Worm (Caenorhabditis elegans) whole organism, late embryonic: ENCODE measurements around the gene smc-5.

ENCODE experiments used
- C38D4.7 ChIP-seq: fragments of 200-800 bp; sonication (Bioruptor generic); optimal IDR thresholded peaks from 2 replicates; lab custom pipeline; 2018; ENCODE audit warnings: mild to moderate bottlenecking, missing genetic modification characterization, moderate library complexity, missing compliant biosample characterization
- F13H6.1 ChIP-seq: sonication (generic microtip); optimal IDR thresholded peaks from 2 replicates; lab custom pipeline; 2016; ENCODE audit warnings: missing genetic modification characterization, missing compliant biosample characterization
- K02D7.2 ChIP-seq: sonication (generic microtip); optimal IDR thresholded peaks from 2 replicates; lab custom pipeline; 2017; ENCODE audit warnings: mild to moderate bottlenecking, missing genetic modification characterization, missing compliant biosample characterization
- K09A11.1 ChIP-seq: sonication (generic microtip); optimal IDR thresholded peaks from 2 replicates; lab custom pipeline; 2017; ENCODE audit warnings: antibody characterized with exemption, mild to moderate bottlenecking, missing genetic modification characterization, missing compliant biosample characterization; ENCODE audit not compliant: insufficient read depth
- T23F11.4 ChIP-seq: fragments of 200-800 bp; sonication (Bioruptor generic); optimal IDR thresholded peaks from 2 replicates; lab custom pipeline; 2018; ENCODE audit warnings: mild to moderate bottlenecking, missing genetic modification characterization, missing compliant biosample characterization
- Y22D7AL.16 ChIP-seq: sonication (generic microtip); optimal IDR thresholded peaks from 2 replicates; lab custom pipeline; 2016; ENCODE audit warnings: missing genetic modification characterization, missing compliant biosample characterization
- ama-1 ChIP-seq: fragments of 150-350 bp; optimal IDR thresholded peaks from 2 replicates; lab custom pipeline; 2014
- ceh-14 ChIP-seq: sonication (generic microtip); optimal IDR thresholded peaks from 2 replicates; lab custom pipeline; 2016; ENCODE audit warnings: missing genotype, missing genetic modification characterization, missing compliant biosample characterization
- ceh-19 ChIP-seq: fragments of 200-800 bp; sonication (Bioruptor generic); optimal IDR thresholded peaks from 2 replicates; lab custom pipeline; 2018; ENCODE audit warnings: mild to moderate bottlenecking, missing genetic modification characterization, missing compliant biosample characterization
- ceh-2 ChIP-seq: sonication (generic microtip); optimal IDR thresholded peaks from 2 replicates; lab custom pipeline; 2016; ENCODE audit warnings: missing genotype, missing genetic modification characterization, missing compliant biosample characterization
- ceh-22 ChIP-seq: sonication (generic microtip); optimal IDR thresholded peaks from 2 replicates; lab custom pipeline; 2017; ENCODE audit warnings: missing biosample characterization, missing genetic modification characterization
- ceh-24 ChIP-seq: sonication (generic microtip); optimal IDR thresholded peaks from 2 replicates; lab custom pipeline; 2016; ENCODE audit warnings: mild to moderate bottlenecking, missing genetic modification characterization, missing compliant biosample characterization
- ceh-30 ChIP-seq: fragments of 150-350 bp; optimal IDR thresholded peaks from 2 replicates; lab custom pipeline; 2014; ENCODE audit warnings: missing biosample characterization, missing genetic modification characterization
- ceh-45 ChIP-seq: fragments of 200-800 bp; sonication (Bioruptor generic); IDR thresholded peaks from 2 replicates; pipeline ENCODE4 v1.3.6; 2022; ENCODE audit warnings: missing genetic modification reagents, missing genetic modification characterization, missing compliant biosample characterization
- ceh-48 ChIP-seq: sonication (generic microtip); optimal IDR thresholded peaks from 2 replicates; lab custom pipeline; 2016; ENCODE audit warnings: missing genetic modification characterization, inconsistent platforms, missing compliant biosample characterization
- ceh-9 ChIP-seq: sonication (generic microtip); optimal IDR thresholded peaks from 2 replicates; lab custom pipeline; 2016; ENCODE audit warnings: mild to moderate bottlenecking, missing genetic modification characterization, inconsistent platforms, missing compliant biosample characterization
- dmd-4 ChIP-seq: sonication (generic microtip); optimal IDR thresholded peaks from 2 replicates; lab custom pipeline; 2016; ENCODE audit warnings: borderline replicate concordance, missing genetic modification characterization, missing compliant biosample characterization
- ets-4 ChIP-seq: sonication (generic microtip); optimal IDR thresholded peaks from 2 replicates; lab custom pipeline; 2016; ENCODE audit warnings: missing genetic modification characterization, missing compliant biosample characterization
- eyg-1 ChIP-seq: sonication (generic microtip); optimal IDR thresholded peaks from 2 replicates; lab custom pipeline; 2016; ENCODE audit warnings: missing genotype, missing genetic modification characterization, missing compliant biosample characterization
- fax-1 ChIP-seq: sonication (generic microtip); optimal IDR thresholded peaks from 2 replicates; lab custom pipeline; 2016; ENCODE audit warnings: missing genotype, missing genetic modification characterization, missing compliant biosample characterization
- fkh-6 ChIP-seq: sonication (generic microtip); optimal IDR thresholded peaks from 2 replicates; lab custom pipeline; 2016; ENCODE audit warnings: missing genetic modification characterization, missing compliant biosample characterization
- gmeb-2 ChIP-seq: sonication (generic microtip); optimal IDR thresholded peaks from 2 replicates; lab custom pipeline; 2016; ENCODE audit warnings: missing genetic modification characterization, inconsistent platforms, missing compliant biosample characterization
- hlh-13 ChIP-seq: fragments of 200-800 bp; sonication (Bioruptor generic); optimal IDR thresholded peaks from 2 replicates; lab custom pipeline; 2018; ENCODE audit warnings: mild to moderate bottlenecking, missing genetic modification characterization, missing compliant biosample characterization
- hlh-15 ChIP-seq: sonication (generic microtip); optimal IDR thresholded peaks from 2 replicates; lab custom pipeline; 2016; ENCODE audit warnings: missing genetic modification characterization, missing compliant biosample characterization
- hlh-6 ChIP-seq: sonication (generic microtip); optimal IDR thresholded peaks from 2 replicates; lab custom pipeline; 2016; ENCODE audit warnings: missing genotype, missing genetic modification characterization, missing compliant biosample characterization
- lim-6 ChIP-seq: sonication (generic microtip); optimal IDR thresholded peaks from 2 replicates; lab custom pipeline; 2016; ENCODE audit warnings: missing genetic modification characterization, missing compliant biosample characterization
- lin-11 ChIP-seq: fragments of 200-800 bp; sonication (Bioruptor generic); optimal IDR thresholded peaks from 2 replicates; lab custom pipeline; 2018; ENCODE audit warnings: mild to moderate bottlenecking, missing genetic modification characterization, missing compliant biosample characterization
- madf-2 ChIP-seq: sonication (generic microtip); optimal IDR thresholded peaks from 2 replicates; lab custom pipeline; 2017; ENCODE audit warnings: missing genetic modification characterization, missing compliant biosample characterization
- nfya-1 ChIP-seq: sonication (generic microtip); optimal IDR thresholded peaks from 2 replicates; lab custom pipeline; 2017; ENCODE audit warnings: missing genetic modification characterization, mild to moderate bottlenecking, missing compliant biosample characterization, antibody characterized with exemption, moderate library complexity
- nhr-11 ChIP-seq: fragments of 150-350 bp; optimal IDR thresholded peaks from 2 replicates; lab custom pipeline; 2014; ENCODE audit warnings: missing biosample characterization, missing genetic modification characterization
- npax-4 ChIP-seq: sonication (generic microtip); optimal IDR thresholded peaks from 2 replicates; lab custom pipeline; 2016; ENCODE audit warnings: missing genetic modification characterization, missing compliant biosample characterization
- odd-2 ChIP-seq: sonication (generic microtip); optimal IDR thresholded peaks from 2 replicates; lab custom pipeline; 2017; ENCODE audit warnings: antibody characterized with exemption, mild to moderate bottlenecking, missing genetic modification characterization, missing compliant biosample characterization
- pat-9 ChIP-seq: fragments of 200-800 bp; sonication (Bioruptor generic); optimal IDR thresholded peaks from 2 replicates; lab custom pipeline; 2018; ENCODE audit warnings: mild to moderate bottlenecking, missing genetic modification characterization, moderate library complexity, missing compliant biosample characterization
- pax-1 ChIP-seq: fragments of 150-350 bp; optimal IDR thresholded peaks from 2 replicates; lab custom pipeline; 2014; ENCODE audit warnings: missing biosample characterization, missing genetic modification characterization
- pha-4 ChIP-seq: fragments of 150-350 bp; optimal IDR thresholded peaks from 2 replicates; lab custom pipeline; 2018; ENCODE audit warnings: missing biosample characterization, missing genetic modification reagents, missing genetic modification characterization
- pqm-1 ChIP-seq: sonication (generic microtip); optimal IDR thresholded peaks from 2 replicates; lab custom pipeline; 2016; ENCODE audit warnings: missing genetic modification characterization, missing compliant biosample characterization
- sdc-2 ChIP-seq: sonication (generic microtip); optimal IDR thresholded peaks from 2 replicates; lab custom pipeline; 2016; ENCODE audit warnings: missing genotype, missing genetic modification characterization, missing compliant biosample characterization
- sox-4 ChIP-seq: sonication (generic microtip); optimal IDR thresholded peaks from 2 replicates; lab custom pipeline; 2017; ENCODE audit warnings: mild to moderate bottlenecking, missing genetic modification characterization, inconsistent platforms, missing compliant biosample characterization
- tbx-2 ChIP-seq: sonication (generic microtip); optimal IDR thresholded peaks from 2 replicates; lab custom pipeline; 2016; ENCODE audit warnings: missing genetic modification characterization, missing compliant biosample characterization
- ttx-3 ChIP-seq: sonication (generic microtip); optimal IDR thresholded peaks from 2 replicates; lab custom pipeline; 2016; ENCODE audit warnings: missing genetic modification reagents, missing genetic modification characterization, missing compliant biosample characterization
- unc-42 ChIP-seq: sonication (generic microtip); optimal IDR thresholded peaks from 2 replicates; lab custom pipeline; 2016; ENCODE audit warnings: missing genotype, missing genetic modification characterization, missing compliant biosample characterization
- unc-55 ChIP-seq: sonication (generic microtip); optimal IDR thresholded peaks from 2 replicates; lab custom pipeline; 2017; ENCODE audit warnings: missing biosample characterization, missing genetic modification reagents, missing genetic modification characterization
- ztf-16 ChIP-seq: sonication (generic microtip); optimal IDR thresholded peaks from 2 replicates; lab custom pipeline; 2017; ENCODE audit warnings: missing genetic modification characterization, missing compliant biosample characterization

smc-5 gene

ce11 chrII:5092362-5093281 lies 30.7 kb downstream of the smc-5 start, which contains the start of gene C04G6.2 (continued):
- TF ChIP-seq ceh-2 (tag; lab: Kevin White, UChicago) (no peak), ztf-16 (tag; lab: Kevin White, UChicago) (no peak), ceh-30 (tag; lab: Kevin White, UChicago) (no peak), F13H6.1 (tag; lab: Kevin White, UChicago) (no peak), unc-42 (tag; lab: Kevin White, UChicago) (peak; percentile 36), lim-6 (tag; lab: Kevin White, UChicago) (no peak), lin-11 (tag; lab: Kevin White, UChicago) (no peak), odd-2 (tag; lab: Kevin White, UChicago) (no peak), Y22D7AL.16 (tag; lab: Kevin White, UChicago) (no peak), ama-1 (lab: Kevin White, UChicago) (no peak), fkh-6 (tag; lab: Kevin White, UChicago) (no peak), madf-2 (tag; lab: Kevin White, UChicago) (no peak), ceh-22 (tag; lab: Kevin White, UChicago) (no peak), unc-55 (GFP tag; lab: Kevin White, UChicago) (no peak), ceh-45 (GFP tag; lab: Robert Waterston, UW) (no peak), nfya-1 (tag; lab: Kevin White, UChicago) (peak; percentile 49), T23F11.4 (GFP tag; lab: Kevin White, UChicago) (no peak), dmd-4 (no peak), nhr-11 (tag; lab: Kevin White, UChicago) (no peak), pha-4 (tag; lab: Kevin White, UChicago) (peak; percentile 44), hlh-15 (tag; lab: Kevin White, UChicago) (no peak), sox-4 (tag; lab: Kevin White, UChicago) (no peak), ceh-9 (no peak), sdc-2 (tag; lab: Kevin White, UChicago) (no peak), ceh-48 (tag; lab: Kevin White, UChicago) (peak; percentile 35), gmeb-2 (no peak), pat-9 (tag; lab: Kevin White, UChicago) (no peak), ceh-24 (tag; lab: Kevin White, UChicago) (no peak), ets-4 (tag; lab: Kevin White, UChicago) (no peak), hlh-13 (GFP tag; lab: Kevin White, UChicago) (no peak), pqm-1 (tag; lab: Kevin White, UChicago) (no peak), ceh-19 (GFP tag; lab: Kevin White, UChicago) (peak; percentile 23), K09A11.1 (tag; lab: Kevin White, UChicago) (no peak), ttx-3 (tag; lab: Kevin White, UChicago) (no peak), ceh-14 (tag; lab: Kevin White, UChicago) (no peak)
- TF ChIP-seq, all 69 proteins: peak for 11

DNA sequence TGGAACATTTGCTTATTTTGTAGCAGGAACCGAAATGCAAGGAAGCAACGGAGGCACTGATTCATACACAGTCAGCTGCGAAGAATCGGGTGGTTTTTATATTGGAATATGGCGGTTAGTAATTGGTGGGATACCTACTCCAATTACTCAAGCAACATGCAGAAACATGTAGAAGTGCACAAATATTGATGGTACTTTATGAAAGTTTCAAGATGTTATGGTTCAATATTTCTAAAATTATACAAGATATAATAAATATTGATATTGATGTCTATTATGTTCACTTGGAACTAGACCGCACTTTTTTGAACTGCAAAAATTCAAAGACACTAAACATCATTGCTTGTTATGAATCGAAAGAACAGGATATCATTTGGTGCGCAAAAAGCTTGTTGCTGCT lies 32.0 kb downstream of the smc-5 start, which contains the start of gene C04G6.13:
TSS of gene C04G6.13 (plus strand) at position 301 of the 400 bp plus-strand sequence.
- TF ChIP-seq tbx-2 (tag; lab: Kevin White, UChicago), result no peak
- TF ChIP-seq eyg-1 (tag; lab: Kevin White, UChicago), result no peak
- TF ChIP-seq Y22D7AL.16 (tag; lab: Kevin White, UChicago), result no peak
- no peak for TF ChIP-seq odd-2 (tag; lab: Kevin White, UChicago)
- no peak for TF ChIP-seq gmeb-2
- no peak for TF ChIP-seq ceh-48 (tag; lab: Kevin White, UChicago)
- no peak for TF ChIP-seq K02D7.2
- TF ChIP-seq ztf-16 (tag; lab: Kevin White, UChicago), result no peak
- TF ChIP-seq npax-4, result no peak
- TF ChIP-seq hlh-6, result no peak
- no peak for TF ChIP-seq fax-1
- no peak for TF ChIP-seq pax-1 (tag; lab: Kevin White, UChicago)
- TF ChIP-seq hlh-13 (GFP tag; lab: Kevin White, UChicago), result no peak
- no peak for TF ChIP-seq sdc-2 (tag; lab: Kevin White, UChicago)
- TF ChIP-seq pat-9 (tag; lab: Kevin White, UChicago), result no peak
- TF ChIP-seq C38D4.7, result no peak
- no peak for TF ChIP-seq ceh-19 (GFP tag; lab: Kevin White, UChicago)
